Worm (Caenorhabditis elegans): Measurements from ENCODE around the gene Y66D12A.24.

DNA sequence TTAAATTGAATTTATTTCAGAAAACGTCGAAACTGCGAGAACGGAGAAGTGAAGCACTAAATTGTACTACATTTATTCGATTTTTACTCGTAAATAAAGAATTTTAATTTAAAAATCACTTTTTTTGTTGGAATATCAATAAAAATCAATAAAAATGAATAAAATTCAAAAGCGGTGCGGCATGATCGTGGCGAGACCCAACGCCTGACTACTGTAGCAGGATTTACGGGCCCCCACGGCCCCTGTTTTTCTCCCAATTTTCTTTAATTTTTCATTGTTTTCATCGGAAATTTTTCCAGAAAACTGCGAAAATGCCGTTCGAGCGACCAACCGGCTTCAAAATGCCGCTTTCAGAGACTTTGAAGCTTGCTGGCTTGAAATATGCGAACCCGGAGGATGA lies 12.2 kb downstream of the Y66D12A.24 start, which contains the start of gene Y66D12A.19:
- no peak for TF ChIP-seq flt-1 (GFP tag; IDR thresholded peaks at IDR 0.05)
- no peak for TF ChIP-seq med-1 (GFP tag; optimal IDR thresholded peaks at IDR 0.05; ENCODE audit: insufficient read depth)
- no peak for TF ChIP-seq T22C8.4 (GFP tag; IDR thresholded peaks at IDR 0.05)
